Worm (Caenorhabditis elegans) whole organism, L1 larva: ENCODE measurements around the gene clc-17.

Experiments used
- aha-1 ChIP-seq: fragments of 150-350 bp; optimal IDR thresholded peaks from 2 replicates; lab custom pipeline; 2014; ENCODE audit warnings: missing biosample characterization, missing genetic modification characterization
- ama-1 ChIP-seq: fragments of 150-350 bp; optimal IDR thresholded peaks from 2 replicates; lab custom pipeline; 2014
- ceh-88 ChIP-seq: fragments of 200-800 bp; sonication (Bioruptor generic); IDR thresholded peaks from 2 replicates; pipeline ENCODE4 v1.3.6; 2022; ENCODE audit warnings: missing genetic modification characterization, missing compliant biosample characterization
- egl-13 ChIP-seq: sonication (generic microtip); optimal IDR thresholded peaks from 2 replicates; lab custom pipeline; 2016; ENCODE audit warnings: missing genotype, missing genetic modification reagents, missing genetic modification characterization, missing compliant biosample characterization
- fkh-4 ChIP-seq: sonication (generic microtip); optimal IDR thresholded peaks from 2 replicates; lab custom pipeline; 2016; ENCODE audit warnings: missing compliant biosample characterization, missing genetic modification characterization, borderline replicate concordance
- irx-1 ChIP-seq: sonication (generic microtip); optimal IDR thresholded peaks from 2 replicates; lab custom pipeline; 2016; ENCODE audit warnings: missing genetic modification characterization, missing compliant biosample characterization
- lsy-2 ChIP-seq, 2 experiments: fragments of 150-350 bp; optimal IDR thresholded peaks; 2 replicates each; lab custom pipeline; 2014; ENCODE audit warnings: missing biosample characterization in 2 of 2, missing genetic modification characterization in 2 of 2
- mef-2 ChIP-seq: fragments of 150-350 bp; optimal IDR thresholded peaks from 2 replicates; lab custom pipeline; 2014; ENCODE audit warnings: missing biosample characterization, missing genetic modification characterization

DNA sequence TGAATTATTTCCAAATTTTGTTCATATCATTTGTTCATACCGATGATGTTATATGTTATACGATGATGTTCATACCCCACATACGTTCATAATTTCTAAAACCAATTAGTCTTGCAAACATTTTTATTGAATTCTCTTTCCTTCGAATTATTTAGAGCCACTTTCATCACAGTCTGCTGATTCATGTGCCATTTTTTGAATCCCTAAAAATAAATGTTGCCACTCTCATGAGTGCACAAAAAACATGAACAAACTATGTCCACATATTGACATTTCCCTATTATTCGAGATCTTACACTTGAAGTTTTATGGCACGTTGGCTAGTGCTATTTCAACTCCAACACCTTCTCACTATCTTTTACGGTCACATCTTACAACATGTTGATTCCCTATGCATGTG lies at the start of gene clc-17:
- TF ChIP-seq ama-1 (lab: Kevin White, UChicago) (no peak), lsy-2 (tag; optimal IDR thresholded peaks at IDR 0.05; lab: Kevin White, UChicago) (no peak), fkh-4 (tag; lab: Kevin White, UChicago) (no peak), mef-2 (tag; lab: Kevin White, UChicago) (no peak), egl-13 (tag; lab: Kevin White, UChicago) (no peak), irx-1 (tag; lab: Kevin White, UChicago) (no peak), ceh-88 (GFP tag; lab: Robert Waterston, UW) (no peak), aha-1 (tag; lab: Kevin White, UChicago) (no peak)
